Worm (Caenorhabditis elegans): ENCODE measurements around the gene eel-1.
A peak's percentile ranks its signal among the peaks of the same experiment; 100 is the strongest.

eel-1 gene

ce11 chrIV:3002807-3003206 lies 47.1 kb downstream of the eel-1 start:
- TF ChIP-seq Y105C5A.15 (GFP tag; IDR thresholded peaks at IDR 0.05), result no peak
- no peak for TF ChIP-seq daf-16 (GFP tag; optimal IDR thresholded peaks at IDR 0.05)
- no peak for TF ChIP-seq daf-16 (tag; optimal IDR thresholded peaks at IDR 0.05)
- TF ChIP-seq ztf-7 (tag; optimal IDR thresholded peaks at IDR 0.05), result no peak
- TF ChIP-seq hmg-1.1 (GFP tag; IDR thresholded peaks at IDR 0.05), result no peak
- no peak for TF ChIP-seq T26A8.4 (GFP tag; IDR thresholded peaks at IDR 0.05)
- no peak for TF ChIP-seq unc-62 (GFP tag; optimal IDR thresholded peaks at IDR 0.05 in 1 of 2)
- no peak for TF ChIP-seq unc-62 (tag; optimal IDR thresholded peaks at IDR 0.05)
- TF ChIP-seq tag-97 (GFP tag; IDR thresholded peaks at IDR 0.05), result no peak
- TF ChIP-seq mes-2 (tag; optimal IDR thresholded peaks at IDR 0.05; ENCODE audit: poor library complexity, severe bottlenecking), result no peak
- no peak for TF ChIP-seq nhr-10 (tag; optimal IDR thresholded peaks at IDR 0.05)
- no peak for TF ChIP-seq rbr-2 (tag; optimal IDR thresholded peaks at IDR 0.05)

ce11 chrIV:3001500-3001899 lies 48.4 kb downstream of the eel-1 start:
- TF ChIP-seq unc-62 (GFP tag; optimal IDR thresholded peaks at IDR 0.05 in 1 of 2) (peak in 1 of 2 experiments; percentile 60), unc-62 (tag; optimal IDR thresholded peaks at IDR 0.05) (no peak), duxl-1 (tag; optimal IDR thresholded peaks at IDR 0.05; ENCODE audit: poor library complexity) (no peak), mes-2 (tag; optimal IDR thresholded peaks at IDR 0.05; ENCODE audit: poor library complexity, severe bottlenecking) (peak; percentile 13), set-16 (GFP tag; IDR thresholded peaks at IDR 0.05) (peak; percentile 20; the same call in 1 of the 2 replicates), daf-19 (GFP tag; conservative IDR thresholded peaks at IDR 0.05) (no peak), T26A8.4 (GFP tag; IDR thresholded peaks at IDR 0.05) (no peak), ceh-32 (tag; optimal IDR thresholded peaks at IDR 0.05; ENCODE audit: poor library complexity) (no peak)

- TF ChIP-seq jun-1 (tag; optimal IDR thresholded peaks at IDR 0.05), result no peak
- TF ChIP-seq lin-39 (tag; optimal IDR thresholded peaks at IDR 0.05), result no peak
- TF ChIP-seq nhr-237 (tag; optimal IDR thresholded peaks at IDR 0.05), result no peak
- TF ChIP-seq nhr-77 (tag; optimal IDR thresholded peaks at IDR 0.05), result no peak
- TF ChIP-seq nhr-25 (tag; optimal IDR thresholded peaks at IDR 0.05; ENCODE audit: borderline replicate concordance, insufficient read depth), result no peak
- no peak; the same call in 1 of the 2 replicates for TF ChIP-seq dmd-6 (GFP tag; IDR thresholded peaks at IDR 0.05)
- TF ChIP-seq Y48G9A.11 (GFP tag; IDR thresholded peaks at IDR 0.05), result no peak
- no peak for TF ChIP-seq daf-12 (tag; optimal IDR thresholded peaks at IDR 0.05)
- TF ChIP-seq daf-8 (GFP tag; IDR thresholded peaks at IDR 0.05), result no peak
- TF ChIP-seq Y105C5A.15 (GFP tag; IDR thresholded peaks at IDR 0.05), result no peak
- TF ChIP-seq mes-2 (tag; optimal IDR thresholded peaks at IDR 0.05; ENCODE audit: poor library complexity, severe bottlenecking), result no peak
- TF ChIP-seq mep-1 (tag; optimal IDR thresholded peaks at IDR 0.05), result peak; percentile 69
- TF ChIP-seq ceh-28 (tag; optimal IDR thresholded peaks at IDR 0.05), result peak; percentile 15
- peak; percentile 13 for TF ChIP-seq hlh-11 (tag; optimal IDR thresholded peaks at IDR 0.05)
- no peak for TF ChIP-seq mxl-3 (GFP tag; optimal IDR thresholded peaks at IDR 0.05)
- TF ChIP-seq nhr-48 (tag; optimal IDR thresholded peaks at IDR 0.05), result no peak
- TF ChIP-seq unc-130 (GFP tag; optimal IDR thresholded peaks at IDR 0.05), result no peak
- TF ChIP-seq nhr-111 (GFP tag; optimal IDR thresholded peaks at IDR 0.05), result no peak
- TF ChIP-seq saeg-2 (GFP tag; IDR thresholded peaks at IDR 0.05), result no peak
- no peak for TF ChIP-seq dve-1 (tag; optimal IDR thresholded peaks at IDR 0.05; ENCODE audit: insufficient read depth)
- no peak for TF ChIP-seq dmd-8 (GFP tag; IDR thresholded peaks at IDR 0.05)
- peak; percentile 98 for TF ChIP-seq aha-1 (tag)
- no peak for TF ChIP-seq ZK546.5 (tag; optimal IDR thresholded peaks at IDR 0.05)
- no peak for TF ChIP-seq F10B5.3 (tag; optimal IDR thresholded peaks at IDR 0.05)
- no peak for TF ChIP-seq sdz-12 (GFP tag; optimal IDR thresholded peaks at IDR 0.05)
- TF ChIP-seq R02D3.7 (tag; optimal IDR thresholded peaks at IDR 0.05), result no peak
- no peak for TF ChIP-seq spr-3 (GFP tag; optimal IDR thresholded peaks at IDR 0.05)
- TF ChIP-seq dmd-9 (GFP tag; IDR thresholded peaks at IDR 0.05), result 0 out of 2 replicates have a peak, but pooled peaks have one; percentile 39
- no peak for TF ChIP-seq ceh-82 (tag; optimal IDR thresholded peaks at IDR 0.05)
- TF ChIP-seq mdl-1 (tag; optimal IDR thresholded peaks at IDR 0.05), result no peak
- TF ChIP-seq ceh-20 (GFP tag; IDR thresholded peaks at IDR 0.05), result peak; percentile 52; the same call in 1 of the 2 replicates
- peak; percentile 62 for TF ChIP-seq fkh-10 (GFP tag; optimal IDR thresholded peaks at IDR 0.05)
- no peak for TF ChIP-seq lin-13 (GFP tag; optimal IDR thresholded peaks at IDR 0.05)
- TF ChIP-seq dpl-1 (GFP tag; optimal IDR thresholded peaks at IDR 0.05), result no peak
Measured at ce11 chrIV:2998597-2999161, 51.2 kb downstream of the eel-1 start.

All from whole organism, L4 larva.